Worm (Caenorhabditis elegans): ENCODE data around the gene R09E10.8.

Gene R09E10.8

DNA sequence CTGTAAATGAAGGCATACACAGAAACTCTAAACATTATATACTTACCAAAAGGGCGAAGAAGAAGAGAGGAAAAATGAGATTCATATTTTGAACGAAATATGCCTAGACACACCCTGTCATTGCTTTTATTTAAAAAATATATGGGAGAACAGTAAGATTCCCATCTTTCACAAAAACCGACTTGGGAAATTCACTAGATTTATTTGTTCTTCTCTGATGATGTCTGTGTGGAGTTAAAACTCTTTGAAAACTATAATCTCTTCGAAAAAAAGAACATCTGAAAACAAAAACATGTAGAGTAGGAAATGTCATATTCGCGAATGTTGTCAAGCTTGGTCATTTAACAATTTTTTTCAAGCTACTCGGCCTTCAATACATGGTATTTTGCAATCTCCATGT lies at the start of gene R09E10.8:
Gene R09E10.8, minus strand, starts transcription at position 101 of the 400 bp plus-strand sequence.
- no peak for TF ChIP-seq pha-4 (tag; optimal IDR thresholded peaks at IDR 0.05)
- TF ChIP-seq aptf-2 (GFP tag; conservative IDR thresholded peaks at IDR 0.05): no peak
- TF ChIP-seq hmg-1.2 (GFP tag; IDR thresholded peaks at IDR 0.05): no peak
- TF ChIP-seq F37B4.10 (GFP tag; IDR thresholded peaks at IDR 0.05): no peak
- no peak for TF ChIP-seq fkh-3 (tag; optimal IDR thresholded peaks at IDR 0.05)
- no peak for TF ChIP-seq C17E4.6 (GFP tag; IDR thresholded peaks at IDR 0.05)
- TF ChIP-seq ceh-40 (GFP tag; IDR thresholded peaks at IDR 0.05): no peak
- no peak for TF ChIP-seq cebp-1 (GFP tag; IDR thresholded peaks at IDR 0.05)
- no peak for TF ChIP-seq cebp-1 (tag; optimal IDR thresholded peaks at IDR 0.05)
- TF ChIP-seq somi-1 (GFP tag; optimal IDR thresholded peaks at IDR 0.05): no peak
- TF ChIP-seq ceh-58 (GFP tag; IDR thresholded peaks at IDR 0.05): no peak
- TF ChIP-seq mes-4 (tag; optimal IDR thresholded peaks at IDR 0.05): no peak
- no peak for TF ChIP-seq nhr-90 (tag; optimal IDR thresholded peaks at IDR 0.05)

DNA sequence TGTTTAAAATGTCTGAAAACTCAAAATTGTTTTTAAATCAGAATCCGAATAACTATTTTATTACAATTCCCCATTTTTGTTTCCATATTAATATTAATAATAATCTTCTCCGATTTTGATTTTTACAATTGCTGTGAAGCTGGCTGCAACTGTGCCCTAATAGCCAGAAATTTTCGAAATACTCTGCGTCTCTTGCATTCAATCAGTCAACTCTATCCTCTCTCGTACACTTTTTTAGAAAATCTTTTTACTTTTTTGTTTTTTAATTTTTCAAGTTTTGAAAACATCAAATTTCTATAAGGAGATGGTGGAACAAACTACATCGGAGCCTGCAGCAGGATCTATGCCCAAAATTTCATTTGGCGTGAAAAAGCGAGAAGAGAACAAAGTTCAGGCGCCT lies 47.6 kb upstream of the R09E10.8 start, which contains the start of gene gkow-1:
Gene gkow-1, plus strand, starts transcription at position 301 of the 400 bp plus-strand sequence.
- no peak for TF ChIP-seq ekl-4 (GFP tag; IDR thresholded peaks at IDR 0.05)
- TF ChIP-seq hmg-1.2 (GFP tag; IDR thresholded peaks at IDR 0.05): peak; percentile 45; the same call in 1 of the 2 replicates

DNA sequence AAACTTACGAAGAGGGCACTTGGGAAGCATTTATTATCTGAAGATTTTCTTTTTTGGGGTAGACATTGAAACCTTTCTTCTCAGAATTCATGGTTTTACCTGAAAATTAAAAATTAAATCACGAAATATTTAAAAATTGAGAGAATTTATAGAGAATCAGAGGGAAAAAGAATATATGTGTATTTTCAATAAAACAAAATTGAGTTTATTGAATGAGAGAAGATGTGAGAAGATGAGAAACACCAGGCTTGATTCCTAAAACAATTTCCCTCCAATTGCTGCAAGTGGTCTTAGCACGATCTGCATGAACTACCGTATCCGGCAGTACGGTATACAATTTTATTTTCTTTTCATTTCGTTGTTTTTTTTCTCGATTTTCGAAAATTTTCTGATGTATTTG lies 46.8 kb upstream of the R09E10.8 start, which contains the start of gene R11A8.1:
Gene R11A8.1, minus strand, starts transcription at position 101 of the 400 bp plus-strand sequence.
- TF ChIP-seq lsl-1 (GFP tag; optimal IDR thresholded peaks at IDR 0.05) (peak; percentile 67), zfh-2 (GFP tag; conservative IDR thresholded peaks at IDR 0.05) (no peak), madf-6 (GFP tag; IDR thresholded peaks at IDR 0.05) (no peak)

DNA sequence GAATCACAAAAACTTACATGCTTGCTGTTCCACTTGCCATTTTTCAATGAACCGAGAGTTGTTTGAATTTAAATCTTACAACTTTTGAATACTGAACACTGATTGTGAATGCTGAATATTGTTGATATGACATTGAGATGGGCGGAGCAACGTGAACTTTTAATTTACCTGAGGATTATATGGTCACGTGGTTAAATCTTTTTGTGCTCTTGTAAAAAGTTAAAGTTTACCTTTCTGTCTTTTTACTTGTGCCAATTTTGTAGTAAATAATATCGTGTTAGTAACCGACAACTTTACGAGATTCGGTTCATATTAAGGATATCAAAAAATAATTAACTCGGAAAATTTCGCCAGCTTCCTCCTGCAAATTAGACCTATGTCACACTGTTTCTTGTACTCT lies 42.0 kb upstream of the R09E10.8 start, which contains the start of gene Y43C5B.2:
Gene Y43C5B.2, minus strand, starts transcription at position 101 of the 400 bp plus-strand sequence.
- TF ChIP-seq nhr-120 (GFP tag; IDR thresholded peaks at IDR 0.05): no peak
- TF ChIP-seq C06A6.2 (GFP tag; conservative IDR thresholded peaks at IDR 0.05): no peak
- no peak for TF ChIP-seq nhr-80 (tag; optimal IDR thresholded peaks at IDR 0.05)
- TF ChIP-seq dpff-1 (tag; optimal IDR thresholded peaks at IDR 0.05): no peak
- no peak for TF ChIP-seq him-1 (tag; optimal IDR thresholded peaks at IDR 0.05)
- no peak for TF ChIP-seq ztf-26 (tag; optimal IDR thresholded peaks at IDR 0.05)
- TF ChIP-seq egl-44 (GFP tag; IDR thresholded peaks at IDR 0.05): no peak

DNA sequence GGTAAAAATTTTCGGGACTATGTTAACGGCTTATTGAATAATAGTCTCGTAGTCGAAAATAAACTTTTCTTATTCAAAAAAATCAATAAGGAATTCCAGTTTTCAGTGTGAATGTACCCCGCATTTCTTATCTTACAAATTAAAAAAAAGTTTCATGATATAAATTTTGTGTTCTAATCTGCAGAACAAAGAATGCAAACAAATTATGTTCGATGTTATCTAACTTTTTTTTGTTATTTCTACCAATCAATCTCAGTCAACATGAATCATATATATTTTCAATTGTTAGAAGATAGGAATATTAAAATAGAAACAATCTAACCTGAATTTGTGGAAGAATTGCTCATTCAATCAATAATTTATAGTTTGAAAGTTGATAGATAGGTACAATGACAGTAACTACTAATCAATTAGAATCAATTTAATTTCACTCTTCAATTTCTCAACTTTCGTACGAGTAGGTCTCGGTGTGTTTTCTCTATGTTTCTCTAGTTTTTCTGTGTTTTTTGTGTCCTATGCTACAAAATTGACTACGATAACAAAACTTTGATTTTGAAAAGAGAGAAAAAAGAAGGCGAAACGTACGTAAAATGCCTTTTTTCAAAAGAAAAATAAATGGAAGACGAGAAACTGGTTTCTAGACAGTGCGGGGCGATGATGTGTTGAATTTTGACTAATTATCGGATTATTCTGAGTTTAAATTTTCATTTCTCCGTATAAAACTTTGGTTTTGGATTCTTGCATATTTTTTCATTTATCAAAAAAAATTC lies 39.8 kb upstream of the R09E10.8 start, which contains the start of the genes unc-43 and Y43C5B.3:
Gene unc-43, minus strand, starts transcription at position 347 of the 770 bp plus-strand sequence.
Gene Y43C5B.3, plus strand, starts transcription at position 720 of the 770 bp plus-strand sequence.
- no peak for TF ChIP-seq zfh-2 (GFP tag; conservative IDR thresholded peaks at IDR 0.05)
- TF ChIP-seq nhr-80 (tag; optimal IDR thresholded peaks at IDR 0.05): peak; percentile 68

DNA sequence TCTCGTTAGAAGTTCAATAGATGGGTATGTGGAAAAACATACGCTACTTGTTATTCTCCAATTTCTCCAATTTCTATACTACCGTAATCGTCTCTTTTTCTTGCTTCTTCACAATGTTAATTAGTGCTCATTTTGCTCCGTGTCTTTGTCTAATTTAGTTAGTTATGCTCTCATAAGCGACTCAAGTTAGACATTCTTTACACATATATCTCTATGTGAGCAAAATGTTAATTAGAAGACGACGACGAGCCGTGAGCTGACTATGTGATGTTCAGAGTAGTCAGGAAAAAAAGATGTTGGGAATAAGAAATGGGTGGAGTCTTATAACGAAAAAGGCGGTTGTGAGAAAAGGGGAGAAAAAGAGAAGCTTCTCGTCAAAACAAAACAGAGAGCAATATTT lies 37.3 kb upstream of the R09E10.8 start:
- TF ChIP-seq nhr-90 (tag; optimal IDR thresholded peaks at IDR 0.05) (no peak), lsl-1 (GFP tag; optimal IDR thresholded peaks at IDR 0.05) (no peak), athp-1 (tag; optimal IDR thresholded peaks at IDR 0.05) (no peak), lsy-27 (tag; optimal IDR thresholded peaks at IDR 0.05; ENCODE audit: borderline replicate concordance, insufficient read depth) (no peak), madf-6 (GFP tag; IDR thresholded peaks at IDR 0.05) (no peak), let-607 (tag; optimal IDR thresholded peaks at IDR 0.05) (no peak), F22D6.2 (tag; optimal IDR thresholded peaks at IDR 0.05) (no peak), tbp1 (GFP tag; optimal IDR thresholded peaks at IDR 0.05) (no peak), cebp-1 (GFP tag; IDR thresholded peaks at IDR 0.05) (no peak), cebp-1 (tag; optimal IDR thresholded peaks at IDR 0.05) (no peak), snpc-3.4 (tag; optimal IDR thresholded peaks at IDR 0.05) (no peak), Y56A3A.18 (GFP tag; IDR thresholded peaks at IDR 0.05) (no peak), F57C9.4 (tag; optimal IDR thresholded peaks at IDR 0.05) (no peak), egrh-3 (GFP tag; IDR thresholded peaks at IDR 0.05) (no peak)

Data from whole organism, young adult.